Worm (Caenorhabditis elegans) whole organism, L1 larva: ENCODE data around the gene K02G10.15.

Source experiments
- Y116A8C.19 ChIP-seq: sonication (generic microtip); optimal IDR thresholded peaks from 2 replicates; lab custom pipeline; 2016; ENCODE audit warnings: missing compliant biosample characterization, missing genetic modification characterization, borderline replicate concordance
- aha-1 ChIP-seq: fragments of 150-350 bp; optimal IDR thresholded peaks from 2 replicates; lab custom pipeline; 2014; ENCODE audit warnings: missing biosample characterization, missing genetic modification characterization
- aly-2 ChIP-seq: fragments of 150-350 bp; optimal IDR thresholded peaks from 2 replicates; lab custom pipeline; 2014; ENCODE audit warnings: missing biosample characterization, missing genetic modification characterization
- ceh-90 ChIP-seq: sonication (generic microtip); optimal IDR thresholded peaks from 2 replicates; lab custom pipeline; 2016; ENCODE audit warnings: missing genetic modification characterization, missing compliant biosample characterization
- dsc-1 ChIP-seq: sonication (generic microtip); optimal IDR thresholded peaks from 2 replicates; lab custom pipeline; 2016; ENCODE audit warnings: mild to moderate bottlenecking, missing genetic modification characterization, missing compliant biosample characterization
- efl-1 ChIP-seq, 4 experiments: fragments of 150-350 bp; optimal IDR thresholded peaks in 3 of 4; peaks in 1 of 4; 1 replicate in 1 of 4; 2 replicates in 3 of 4; lab custom pipeline; 2014; ENCODE audit warnings: missing biosample characterization in 2 of 4, missing genetic modification characterization in 2 of 4, missing genetic modification reagents in 2 of 4
- egl-27 ChIP-seq, 2 experiments: fragments of 150-350 bp in 1 of 2; sonication (generic microtip); optimal IDR thresholded peaks; 3 replicates each; lab custom pipeline; 2017 to 2018; ENCODE audit warnings: missing biosample characterization in 2 of 2, missing genetic modification characterization in 2 of 2, missing genetic modification reagents in 2 of 2
- elt-2 ChIP-seq: sonication (generic microtip); optimal IDR thresholded peaks from 2 replicates; lab custom pipeline; 2016; ENCODE audit warnings: missing genetic modification characterization, mild to moderate bottlenecking, inconsistent platforms, missing compliant biosample characterization, missing genetic modification reagents
- fkh-10 ChIP-seq: sonication (generic microtip); optimal IDR thresholded peaks from 2 replicates; lab custom pipeline; 2017; ENCODE audit warnings: missing biosample characterization, missing genetic modification reagents, missing genetic modification characterization
- fkh-4 ChIP-seq: sonication (generic microtip); optimal IDR thresholded peaks from 2 replicates; lab custom pipeline; 2016; ENCODE audit warnings: missing compliant biosample characterization, missing genetic modification characterization, borderline replicate concordance
- fkh-8 ChIP-seq: sonication (generic microtip); optimal IDR thresholded peaks from 2 replicates; lab custom pipeline; 2016; ENCODE audit warnings: mild to moderate bottlenecking, missing genetic modification characterization, missing compliant biosample characterization
- grh-1 ChIP-seq: fragments of 200-800 bp; sonication (Bioruptor generic); IDR thresholded peaks from 2 replicates; pipeline ENCODE4 v1.3.6; 2022; ENCODE audit warnings: missing genetic modification reagents, missing genetic modification characterization, missing compliant biosample characterization
- lin-13 ChIP-seq: fragments of 150-350 bp; optimal IDR thresholded peaks from 2 replicates; lab custom pipeline; 2014; ENCODE audit warnings: missing biosample characterization, missing genetic modification reagents, missing genetic modification characterization
- lin-14 ChIP-seq: fragments of 200-800 bp; sonication (Bioruptor generic); optimal IDR thresholded peaks from 2 replicates; lab custom pipeline; 2018; ENCODE audit warnings: mild to moderate bottlenecking, missing genetic modification characterization, moderate library complexity, missing compliant biosample characterization
- lir-3 ChIP-seq: sonication (generic microtip); optimal IDR thresholded peaks from 2 replicates; lab custom pipeline; 2016; ENCODE audit warnings: mild to moderate bottlenecking, missing genetic modification characterization, moderate library complexity, missing compliant biosample characterization; ENCODE audit not compliant: poor library complexity
- lsy-2 ChIP-seq, 2 experiments: fragments of 150-350 bp; optimal IDR thresholded peaks; 2 replicates each; lab custom pipeline; 2014; ENCODE audit warnings: missing biosample characterization in 2 of 2, missing genetic modification characterization in 2 of 2
- mab-9 ChIP-seq: fragments of 200-800 bp; sonication (Bioruptor generic); IDR thresholded peaks from 2 replicates; pipeline ENCODE4 v1.3.6; 2022; ENCODE audit warnings: missing genetic modification reagents, missing genetic modification characterization, missing compliant biosample characterization
- mdl-1 ChIP-seq, 2 experiments: fragments of 150-350 bp; optimal IDR thresholded peaks; 2 replicates each; lab custom pipeline; 2014 to 2017; ENCODE audit warnings: missing biosample characterization in 2 of 2, missing genetic modification characterization in 2 of 2, inconsistent platforms in 1 of 2
- mep-1 ChIP-seq: fragments of 150-350 bp; optimal IDR thresholded peaks from 2 replicates; lab custom pipeline; 2014; ENCODE audit warnings: missing biosample characterization, missing genetic modification characterization
- nhr-11 ChIP-seq: fragments of 150-350 bp; optimal IDR thresholded peaks from 2 replicates; lab custom pipeline; 2014; ENCODE audit warnings: missing biosample characterization, missing genetic modification characterization
- nhr-237 ChIP-seq: fragments of 150-350 bp; optimal IDR thresholded peaks from 2 replicates; lab custom pipeline; 2014; ENCODE audit warnings: missing biosample characterization, missing genetic modification characterization
- nhr-28 ChIP-seq: fragments of 150-350 bp; optimal IDR thresholded peaks from 2 replicates; lab custom pipeline; 2014; ENCODE audit warnings: missing biosample characterization, missing genetic modification characterization
- nhr-47 ChIP-seq: sonication (generic microtip); optimal IDR thresholded peaks from 2 replicates; lab custom pipeline; 2016; ENCODE audit warnings: mild to moderate bottlenecking, missing genetic modification characterization, moderate library complexity, missing compliant biosample characterization
- nhr-76 ChIP-seq: sonication (generic microtip); optimal IDR thresholded peaks from 2 replicates; lab custom pipeline; 2017; ENCODE audit warnings: missing biosample characterization, missing genetic modification characterization
- nhr-84 ChIP-seq: sonication (generic microtip); optimal IDR thresholded peaks from 2 replicates; lab custom pipeline; 2017; ENCODE audit warnings: missing biosample characterization, missing genetic modification characterization
- nhr-90 ChIP-seq: sonication (generic microtip); optimal IDR thresholded peaks from 2 replicates; lab custom pipeline; 2016; ENCODE audit warnings: mild to moderate bottlenecking, missing genetic modification characterization, missing compliant biosample characterization; ENCODE audit not compliant: poor library complexity
- pax-3 ChIP-seq: fragments of 200-800 bp; sonication (Bioruptor generic); optimal IDR thresholded peaks from 2 replicates; lab custom pipeline; 2018; ENCODE audit warnings: mild to moderate bottlenecking, missing genetic modification characterization, moderate library complexity, missing compliant biosample characterization
- pqm-1 ChIP-seq: sonication (generic microtip); optimal IDR thresholded peaks from 3 replicates; lab custom pipeline; 2017; ENCODE audit warnings: missing biosample characterization, missing genetic modification characterization
- rnt-1 ChIP-seq: sonication (generic microtip); optimal IDR thresholded peaks from 2 replicates; lab custom pipeline; 2016; ENCODE audit warnings: mild to moderate bottlenecking, missing genetic modification characterization, moderate library complexity, missing compliant biosample characterization
- skn-1 ChIP-seq: fragments of 150-350 bp; optimal IDR thresholded peaks from 2 replicates; lab custom pipeline; 2014; ENCODE audit warnings: missing biosample characterization, missing genetic modification characterization
- snpc-4 ChIP-seq: fragments of 150-350 bp; optimal IDR thresholded peaks from 2 replicates; lab custom pipeline; 2014; ENCODE audit warnings: missing biosample characterization, missing genetic modification characterization
- sup-37 ChIP-seq: fragments of 200-800 bp; sonication (Bioruptor generic); optimal IDR thresholded peaks from 2 replicates; lab custom pipeline; 2018; ENCODE audit warnings: mild to moderate bottlenecking, missing genetic modification characterization, missing compliant biosample characterization
- swsn-7 ChIP-seq: sonication (generic microtip); optimal IDR thresholded peaks from 2 replicates; lab custom pipeline; 2016; ENCODE audit warnings: missing genetic modification characterization, missing compliant biosample characterization
- tlp-1 ChIP-seq: fragments of 150-350 bp; optimal IDR thresholded peaks from 2 replicates; lab custom pipeline; 2014; ENCODE audit warnings: missing biosample characterization, missing genetic modification characterization
- unc-130 ChIP-seq: fragments of 150-350 bp; optimal IDR thresholded peaks from 2 replicates; lab custom pipeline; 2017; ENCODE audit warnings: missing biosample characterization, missing genetic modification characterization, inconsistent platforms
- unc-30 ChIP-seq: sonication (generic microtip); optimal IDR thresholded peaks from 2 replicates; lab custom pipeline; 2017; ENCODE audit warnings: missing biosample characterization, missing genetic modification characterization
- unc-86 ChIP-seq: sonication (generic microtip); optimal IDR thresholded peaks from 2 replicates; lab custom pipeline; 2016; ENCODE audit warnings: missing genetic modification characterization, missing compliant biosample characterization
- unc-98 ChIP-seq: fragments of 200-800 bp; sonication (Bioruptor generic); IDR thresholded peaks from 2 replicates; pipeline ENCODE4 v1.3.6; 2022; ENCODE audit warnings: missing genetic modification characterization, missing compliant biosample characterization
- ztf-11 ChIP-seq, 2 experiments: sonication (generic microtip); optimal IDR thresholded peaks; 2 replicates each; lab custom pipeline; 2016 to 2017; ENCODE audit warnings: missing genetic modification characterization in 2 of 2, missing biosample characterization in 1 of 2, missing compliant biosample characterization in 1 of 2

K02G10.15 gene

ce11 chrX:4682616-4683015 is at the start of gene K02G10.15:
Gene K02G10.15 (minus strand): TSS chrX:4682716.
- no peak for TF ChIP-seq ceh-90 (tag; lab: Kevin White, UChicago)
- no peak for TF ChIP-seq pax-3 (tag; lab: Kevin White, UChicago)
- no peak for TF ChIP-seq skn-1 (tag; lab: Kevin White, UChicago)
- no peak for TF ChIP-seq snpc-4 (tag; lab: Kevin White, UChicago)
- TF ChIP-seq nhr-237 (tag; lab: Kevin White, UChicago) = no peak
- no peak for TF ChIP-seq egl-27 (tag; optimal IDR thresholded peaks at IDR 0.05; lab: Kevin White, UChicago)
- TF ChIP-seq efl-1 (optimal IDR thresholded peaks at IDR 0.05; lab: Kevin White, UChicago) = no peak
- no peak for TF ChIP-seq efl-1 (GFP tag; optimal IDR thresholded peaks at IDR 0.05 in 1 of 2; lab: Kevin White, UChicago)
- no peak for TF ChIP-seq nhr-28 (tag; lab: Kevin White, UChicago)
- no peak for TF ChIP-seq mep-1 (tag; lab: Kevin White, UChicago)
- no peak for TF ChIP-seq aha-1 (tag; lab: Kevin White, UChicago)
- TF ChIP-seq elt-2 (tag; lab: Kevin White, UChicago) = no peak
- TF ChIP-seq lin-14 (GFP tag; lab: Kevin White, UChicago) = no peak
- TF ChIP-seq Y116A8C.19 (tag; lab: Kevin White, UChicago) = no peak
- TF ChIP-seq grh-1 = no peak
- no peak for TF ChIP-seq aly-2 (tag; lab: Kevin White, UChicago)

DNA sequence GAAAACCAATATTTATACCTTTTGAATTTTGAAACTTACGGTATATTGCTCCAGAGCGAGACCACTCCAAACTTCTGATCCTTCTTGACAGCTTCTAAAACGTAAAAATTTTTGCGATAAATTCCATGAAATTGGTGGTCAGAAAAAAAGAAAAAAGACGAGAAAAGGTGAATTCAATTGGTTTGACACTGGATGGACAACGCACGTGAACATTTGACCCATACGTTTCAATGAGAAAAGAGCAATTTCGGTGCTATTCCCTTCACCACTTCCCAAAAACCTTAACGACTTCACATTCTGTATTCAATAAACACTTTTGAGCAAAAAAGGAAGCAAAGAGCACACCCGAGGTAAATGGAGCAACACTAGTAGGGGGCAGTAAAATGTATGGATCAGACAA is 44.9 kb upstream of the K02G10.15 start, which contains the start of gene acc-3:
TSS of gene acc-3 (minus strand) at position 101 of the 400 bp plus-strand sequence.
- no peak for TF ChIP-seq nhr-90
- no peak for TF ChIP-seq unc-30 (tag; lab: Kevin White, UChicago)
- no peak for TF ChIP-seq grh-1
- no peak for TF ChIP-seq egl-27 (tag; optimal IDR thresholded peaks at IDR 0.05; lab: Kevin White, UChicago)
- no peak for TF ChIP-seq mdl-1 (tag; optimal IDR thresholded peaks at IDR 0.05; lab: Kevin White, UChicago)
- no peak for TF ChIP-seq swsn-7 (tag; lab: Kevin White, UChicago)
- no peak for TF ChIP-seq aly-2 (tag; lab: Kevin White, UChicago)

ce11 chrX:4720603-4721529 is 38.4 kb upstream of the K02G10.15 start, which contains the start of gene F55D10.4:
Gene F55D10.4 (minus strand): TSS chrX:4720653.
- TF ChIP-seq efl-1 (optimal IDR thresholded peaks at IDR 0.05; lab: Kevin White, UChicago) (no peak), efl-1 (GFP tag; optimal IDR thresholded peaks at IDR 0.05 in 1 of 2; lab: Kevin White, UChicago) (no peak), nhr-11 (tag; lab: Kevin White, UChicago) (no peak), sup-37 (no peak), dsc-1 (tag; lab: Kevin White, UChicago) (no peak), nhr-76 (tag; lab: Kevin White, UChicago) (no peak), lsy-2 (tag; optimal IDR thresholded peaks at IDR 0.05; lab: Kevin White, UChicago) (peak in 1 of 2 experiments; percentile 4), nhr-84 (no peak), mab-9 (GFP tag; lab: Robert Waterston, UW) (no peak), tlp-1 (tag; lab: Kevin White, UChicago) (no peak), unc-130 (tag; lab: Kevin White, UChicago) (no peak), lin-14 (GFP tag; lab: Kevin White, UChicago) (peak; percentile 66), pqm-1 (no peak), unc-98 (no peak), fkh-8 (tag; lab: Kevin White, UChicago) (peak; percentile 54), unc-86 (no peak), nhr-47 (tag; lab: Kevin White, UChicago) (peak; percentile 19)
- TF ChIP-seq, all 84 proteins: peak for 4

ce11 chrX:4718114-4718513 is 35.6 kb upstream of the K02G10.15 start:
- no peak for TF ChIP-seq ztf-11 (tag; optimal IDR thresholded peaks at IDR 0.05; lab: Kevin White, UChicago)
- no peak for TF ChIP-seq ceh-90 (tag; lab: Kevin White, UChicago)
- no peak for TF ChIP-seq tlp-1 (tag; lab: Kevin White, UChicago)
- peak; percentile 50 for TF ChIP-seq fkh-10
- no peak for TF ChIP-seq lin-13 (GFP tag; lab: Kevin White, UChicago)
- TF ChIP-seq unc-130 (tag; lab: Kevin White, UChicago) = no peak
- peak; percentile 52 for TF ChIP-seq lin-14 (GFP tag; lab: Kevin White, UChicago)
- no peak for TF ChIP-seq rnt-1
- no peak for TF ChIP-seq mep-1 (tag; lab: Kevin White, UChicago)
- TF ChIP-seq fkh-4 = no peak
- no peak for TF ChIP-seq mdl-1 (tag; optimal IDR thresholded peaks at IDR 0.05; lab: Kevin White, UChicago)
- TF ChIP-seq lir-3 (tag; lab: Kevin White, UChicago) = no peak
